Fruit fly (Drosophila melanogaster) whole organism, embryonic: ENCODE data around the gene Rcd5.

Experiments
- Ada2b ChIP-seq: fragments of 200-800 bp; sonication (Bioruptor generic); IDR thresholded peaks from 2 replicates; pipeline ENCODE4 v1.3.6; 2022; ENCODE audit warnings: missing biosample characterization, missing genetic modification characterization
- Aef1 ChIP-seq: fragments of 200-800 bp; sonication (Bioruptor generic); IDR thresholded peaks from 3 replicates; pipeline ENCODE4 v1.3.6; 2022; ENCODE audit warnings: missing biosample characterization, missing genetic modification characterization
- Atf-2 ChIP-seq: fragments of 200-800 bp; sonication (Bioruptor generic); optimal IDR thresholded peaks from 2 replicates; lab custom pipeline; 2016; ENCODE audit warnings: missing biosample characterization, missing genetic modification characterization
- Atf6 ChIP-seq: fragments of 200-800 bp; sonication (Bioruptor generic); IDR thresholded peaks from 2 replicates; pipeline ENCODE4 v1.3.6; 2022; ENCODE audit warnings: missing biosample characterization, missing genetic modification characterization
- B-H1 ChIP-seq: fragments of 200-800 bp; sonication (Bioruptor generic); IDR thresholded peaks from 3 replicates; pipeline ENCODE4 v1.3.6; 2022; ENCODE audit warnings: missing biosample characterization, missing genetic modification characterization
- BEAF-32 ChIP-seq: fragments of 200-800 bp; sonication (Bioruptor generic); optimal IDR thresholded peaks from 3 replicates; lab custom pipeline; 2017; ENCODE audit warnings: missing biosample characterization, missing genetic modification characterization, mild to moderate bottlenecking, moderate library complexity, missing genetic modification reagents
- CG10431 ChIP-seq: fragments of 200-800 bp; sonication (Bioruptor generic); optimal IDR thresholded peaks from 3 replicates; lab custom pipeline; 2018; ENCODE audit warnings: missing biosample characterization, mild to moderate bottlenecking, missing genetic modification characterization
- CG10462 ChIP-seq: fragments of 200-800 bp; sonication (Bioruptor generic); optimal IDR thresholded peaks from 2 replicates; lab custom pipeline; 2016; ENCODE audit warnings: missing biosample characterization, missing genetic modification characterization
- CG1602 ChIP-seq: fragments of 200-800 bp; sonication (Bioruptor generic); optimal IDR thresholded peaks from 3 replicates; lab custom pipeline; 2016; ENCODE audit warnings: missing biosample characterization, missing genetic modification characterization
- CG16779 ChIP-seq: fragments of 200-800 bp; sonication (Bioruptor generic); IDR thresholded peaks from 2 replicates; pipeline ENCODE4 v1.3.6; 2022; ENCODE audit warnings: missing biosample characterization, missing genetic modification characterization
- CG16813 ChIP-seq: fragments of 200-800 bp; sonication (Bioruptor generic); IDR thresholded peaks from 3 replicates; pipeline ENCODE4 v1.3.6; 2022; ENCODE audit warnings: missing biosample characterization, missing genetic modification characterization; ENCODE audit not compliant: partially characterized antibody
- CG17802 ChIP-seq: fragments of 200-800 bp; sonication (Bioruptor generic); optimal IDR thresholded peaks from 2 replicates; lab custom pipeline; 2018; ENCODE audit warnings: missing biosample characterization, mild to moderate bottlenecking, missing genetic modification characterization, moderate library complexity
- CG31224 ChIP-seq: fragments of 200-800 bp; sonication (Bioruptor generic); IDR thresholded peaks from 2 replicates; pipeline ENCODE4 v1.3.6; 2022; ENCODE audit warnings: missing biosample characterization, missing genetic modification characterization
- CG34224 ChIP-seq: fragments of 200-800 bp; sonication (Bioruptor generic); IDR thresholded peaks from 3 replicates; pipeline ENCODE4 v1.3.6; 2022; ENCODE audit warnings: missing biosample characterization, missing genetic modification characterization; ENCODE audit not compliant: partially characterized antibody
- CG6689 ChIP-seq: fragments of 200-800 bp; sonication (Bioruptor generic); IDR thresholded peaks from 2 replicates; pipeline ENCODE4 v1.3.6; 2022; ENCODE audit warnings: missing biosample characterization, missing genetic modification characterization
- CG6791 ChIP-seq: fragments of 200-800 bp; sonication (Bioruptor generic); IDR thresholded peaks from 3 replicates; pipeline ENCODE4 v1.3.6; 2022; ENCODE audit warnings: missing biosample characterization, missing genetic modification characterization; ENCODE audit not compliant: partially characterized antibody
- CG8290 ChIP-seq, 3 experiments: fragments of 200-800 bp; sonication (Bioruptor generic); optimal IDR thresholded peaks; 2 replicates each; lab custom pipeline; 2016 to 2019; ENCODE audit warnings: missing biosample characterization in 3 of 3, missing genetic modification characterization in 3 of 3, mild to moderate bottlenecking in 2 of 3, moderate library complexity in 1 of 3
- CG8388 ChIP-seq: fragments of 200-800 bp; sonication (Bioruptor generic); optimal IDR thresholded peaks from 2 replicates; lab custom pipeline; 2019; ENCODE audit warnings: missing biosample characterization, mild to moderate bottlenecking, missing genetic modification characterization, moderate library complexity
- CG9437 ChIP-seq: fragments of 200-800 bp; sonication (Bioruptor generic); optimal IDR thresholded peaks from 2 replicates; lab custom pipeline; 2018; ENCODE audit warnings: missing biosample characterization, mild to moderate bottlenecking, missing genetic modification characterization
- CHES-1-like ChIP-seq: fragments of 200-800 bp; sonication (Bioruptor generic); optimal IDR thresholded peaks from 2 replicates; lab custom pipeline; 2016; ENCODE audit warnings: missing biosample characterization, missing genetic modification characterization
- Chrac-16 ChIP-seq: fragments of 200-800 bp; sonication (Bioruptor generic); optimal IDR thresholded peaks from 3 replicates; lab custom pipeline; 2016; ENCODE audit warnings: missing biosample characterization, missing genetic modification characterization
- Dfd ChIP-seq, 2 experiments: fragments of >200 bp; optimal IDR thresholded peaks; 2 replicates each; lab custom pipeline; 2017; ENCODE audit warnings: missing biosample characterization in 2 of 2, missing genetic modification characterization in 2 of 2
- Dip3 ChIP-seq: fragments of 200-800 bp; sonication (Bioruptor generic); optimal IDR thresholded peaks from 3 replicates; lab custom pipeline; 2016; ENCODE audit warnings: missing biosample characterization, missing genetic modification characterization
- Dll ChIP-seq: fragments of 200-800 bp; sonication (Bioruptor generic); IDR thresholded peaks from 4 replicates; pipeline ENCODE4 v1.3.6; 2022; ENCODE audit warnings: missing biosample characterization, missing genetic modification characterization; ENCODE audit not compliant: partially characterized antibody
- Drgx ChIP-seq: fragments of 200-800 bp; sonication (Bioruptor generic); IDR thresholded peaks from 2 replicates; pipeline ENCODE4 v1.3.6; 2022; ENCODE audit warnings: missing biosample characterization, missing genetic modification characterization
- Gug ChIP-seq: fragments of 200-800 bp; sonication (Bioruptor generic); IDR thresholded peaks from 4 replicates; pipeline ENCODE4 v1.3.6; 2022; ENCODE audit warnings: missing biosample characterization, missing genetic modification characterization
- H2.0 ChIP-seq: fragments of 200-800 bp; sonication (Bioruptor generic); IDR thresholded peaks from 2 replicates; pipeline ENCODE4 v1.3.6; 2022; ENCODE audit warnings: missing biosample characterization, missing genetic modification characterization
- HHEX ChIP-seq: fragments of 200-800 bp; sonication (Bioruptor generic); optimal IDR thresholded peaks from 3 replicates; lab custom pipeline; 2017; ENCODE audit warnings: missing biosample characterization, mild to moderate bottlenecking, missing genetic modification characterization, missing genetic modification reagents
- Hsf ChIP-seq: fragments of 200-800 bp; sonication (Bioruptor generic); optimal IDR thresholded peaks from 3 replicates; lab custom pipeline; 2016; ENCODE audit warnings: missing biosample characterization, missing genetic modification characterization
- NC2β ChIP-seq: fragments of 200-800 bp; sonication (Bioruptor generic); optimal IDR thresholded peaks from 2 replicates; lab custom pipeline; 2016; ENCODE audit warnings: missing biosample characterization, missing genetic modification characterization
- Rfx ChIP-seq: fragments of 200-800 bp; sonication (Bioruptor generic); IDR thresholded peaks from 2 replicates; pipeline ENCODE4 v1.3.6; 2022; ENCODE audit warnings: missing biosample characterization, missing genetic modification characterization
- Sox100B ChIP-seq: fragments of 200-800 bp; sonication (Bioruptor generic); optimal IDR thresholded peaks from 3 replicates; lab custom pipeline; 2018; ENCODE audit warnings: missing biosample characterization, mild to moderate bottlenecking, missing genetic modification characterization
- Vsx1 ChIP-seq: fragments of 200-800 bp; sonication (Bioruptor generic); optimal IDR thresholded peaks from 2 replicates; lab custom pipeline; 2017; ENCODE audit warnings: missing biosample characterization, mild to moderate bottlenecking, missing genetic modification characterization, missing genetic modification reagents
- bowl ChIP-seq: fragments of 200-800 bp; sonication (Bioruptor generic); IDR thresholded peaks from 2 replicates; pipeline ENCODE4 v1.3.6; 2022; ENCODE audit warnings: missing biosample characterization, missing genetic modification characterization
- crol ChIP-seq: fragments of 200-800 bp; sonication (Bioruptor generic); IDR thresholded peaks from 2 replicates; pipeline ENCODE4 v1.3.6; 2022; ENCODE audit warnings: missing biosample characterization, missing genetic modification characterization
- crp ChIP-seq, 2 experiments: fragments of 200-800 bp; sonication (Bioruptor generic); optimal IDR thresholded peaks; 2 replicates in 1 of 2; 3 replicates in 1 of 2; lab custom pipeline; 2017; ENCODE audit warnings: missing biosample characterization in 2 of 2, missing genetic modification characterization in 2 of 2, mild to moderate bottlenecking in 1 of 2, moderate library complexity in 1 of 2
- dysf ChIP-seq: fragments of 200-800 bp; sonication (Bioruptor generic); IDR thresholded peaks from 3 replicates; pipeline ENCODE4 v1.3.6; 2022; ENCODE audit warnings: missing biosample characterization, missing genetic modification characterization
- fd96Cb ChIP-seq: fragments of 200-800 bp; sonication (Bioruptor generic); optimal IDR thresholded peaks from 2 replicates; lab custom pipeline; 2018; ENCODE audit warnings: missing biosample characterization, mild to moderate bottlenecking, missing genetic modification characterization, moderate library complexity
- ham ChIP-seq: fragments of 200-800 bp; sonication (Bioruptor generic); IDR thresholded peaks from 2 replicates; pipeline ENCODE4 v1.3.6; 2022; ENCODE audit warnings: missing biosample characterization, missing genetic modification characterization
- insv ChIP-seq, 2 experiments: fragments of 200-800 bp; sonication (Bioruptor generic); optimal IDR thresholded peaks; 3 replicates each; lab custom pipeline; 2016 to 2018; ENCODE audit warnings: missing biosample characterization in 2 of 2, missing genetic modification characterization in 2 of 2
- otp ChIP-seq: fragments of 200-800 bp; sonication (Bioruptor generic); IDR thresholded peaks from 3 replicates; pipeline ENCODE4, ENCODE4 v1.3.6; 2022; ENCODE audit warnings: missing biosample characterization, missing genetic modification characterization
- prd ChIP-seq, 3 experiments: fragments of >200 bp in 2 of 3; fragments of 200-800 bp in 1 of 3; sonication (Bioruptor generic) in 1 of 3; optimal IDR thresholded peaks in 2 of 3; IDR thresholded peaks in 1 of 3; 2 replicates in 2 of 3; 3 replicates in 1 of 3; pipeline versions ENCODE4 v1.3.6 to Lab custom; 2017 to 2022; ENCODE audit warnings: missing biosample characterization in 1 of 3, missing genetic modification characterization in 1 of 3
- sc ChIP-seq, 3 experiments: fragments of >200 bp in 2 of 3; fragments of 200-800 bp in 1 of 3; sonication (Bioruptor generic) in 1 of 3; optimal IDR thresholded peaks; 2 replicates in 2 of 3; 3 replicates in 1 of 3; lab custom pipeline; 2017; ENCODE audit warnings: mild to moderate bottlenecking in 1 of 3, missing biosample characterization in 1 of 3, missing genetic modification characterization in 1 of 3, missing genetic modification reagents in 1 of 3
- slou ChIP-seq: fragments of 200-800 bp; sonication (Bioruptor generic); optimal IDR thresholded peaks from 3 replicates; lab custom pipeline; 2016; ENCODE audit warnings: missing biosample characterization, missing genetic modification characterization
- trem ChIP-seq: fragments of 200-800 bp; optimal IDR thresholded peaks from 3 replicates; lab custom pipeline; 2019; ENCODE audit warnings: missing biosample characterization, mild to moderate bottlenecking, missing genetic modification characterization, moderate library complexity
- tx ChIP-seq: fragments of 200-800 bp; sonication (Bioruptor generic); optimal IDR thresholded peaks from 2 replicates; lab custom pipeline; 2016; ENCODE audit warnings: missing biosample characterization, missing genetic modification characterization
- zen2 ChIP-seq: fragments of 200-800 bp; sonication (Bioruptor generic); IDR thresholded peaks from 3 replicates; pipeline ENCODE4 v1.3.6; 2022; ENCODE audit warnings: missing biosample characterization, missing genetic modification characterization; ENCODE audit not compliant: partially characterized antibody
- zfh2 ChIP-seq: fragments of 200-800 bp; sonication (Bioruptor generic); optimal IDR thresholded peaks from 2 replicates; lab custom pipeline; 2016; ENCODE audit warnings: missing biosample characterization, missing genetic modification characterization

The Rcd5 gene

DNA sequence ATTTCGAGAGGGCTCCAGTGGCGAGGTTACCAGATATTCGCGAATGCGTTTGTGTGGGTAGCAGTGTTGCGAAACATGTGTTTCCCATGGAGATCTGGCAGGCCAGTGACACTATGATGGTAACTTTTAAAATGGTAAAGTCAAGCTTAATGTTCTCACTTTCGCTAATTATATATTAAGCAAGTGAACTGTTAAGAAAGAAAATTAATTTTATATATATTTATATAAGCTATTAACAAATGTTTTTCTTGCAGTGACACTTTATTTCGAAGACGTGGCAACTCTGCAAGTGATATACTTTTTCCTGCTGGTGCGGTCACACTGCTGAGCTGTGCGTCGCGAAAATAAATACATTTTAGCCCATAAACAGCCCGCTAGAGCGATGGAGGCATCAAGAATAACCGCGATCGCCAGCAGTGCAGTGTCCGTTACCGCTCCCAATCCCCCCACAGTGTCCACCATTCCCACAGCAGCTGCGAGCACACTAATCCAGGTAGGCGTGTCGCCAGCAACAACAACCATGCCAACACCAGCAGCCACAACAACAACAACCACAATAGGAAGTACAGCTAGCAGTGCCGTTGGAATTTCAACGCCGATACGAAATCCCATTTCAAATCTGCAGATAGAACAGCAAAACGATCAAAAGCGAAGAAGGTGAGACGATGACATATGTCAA, at the start of gene Rcd5, which contains the start of gene CG11593 (continued):
- TF ChIP-seq Atf-2 (GFP tag; lab: Kevin White, UChicago), result no peak
- TF ChIP-seq B-H1 (GFP tag; lab: Robert Waterston, UW), result peak; percentile 65
- peak; percentile 53 for TF ChIP-seq Hsf (GFP tag; lab: Kevin White, UChicago)
- TF ChIP-seq dysf (GFP tag; lab: Robert Waterston, UW), result peak; percentile 83
- no peak for TF ChIP-seq CG10462 (GFP tag; lab: Kevin White, UChicago)
- peak; percentile 59 for TF ChIP-seq CG8290 (GFP tag; optimal IDR thresholded peaks at IDR 0.05; lab: Kevin White, UChicago)
- TF ChIP-seq CG8290 (tag; optimal IDR thresholded peaks at IDR 0.05; lab: Kevin White, UChicago), result no peak
- TF ChIP-seq Aef1 (GFP tag; lab: Robert Waterston, UW), result peak; percentile 90
- peak; percentile 25 for TF ChIP-seq CG9437 (GFP tag; lab: Kevin White, UChicago)
- peak; percentile 9 for TF ChIP-seq CHES-1-like (GFP tag; lab: Kevin White, UChicago)
- TF ChIP-seq Chrac-16 (GFP tag; lab: Kevin White, UChicago), result peak; percentile 56
- no peak for TF ChIP-seq Vsx1
- TF ChIP-seq insv (GFP tag; optimal IDR thresholded peaks at IDR 0.05; lab: Kevin White, UChicago), result peak in 1 of 2 experiments; percentile 19
- peak; percentile 75 for TF ChIP-seq CG31224
- TF ChIP-seq zen2, result no peak
- peak; percentile 27 for TF ChIP-seq Dip3 (GFP tag; lab: Kevin White, UChicago)
- TF ChIP-seq HHEX, result peak; percentile 18
- peak; percentile 37 for TF ChIP-seq CG17802 (tag; lab: Kevin White, UChicago)
- TF ChIP-seq Drgx (GFP tag; lab: Robert Waterston, UW), result no peak
- no peak for TF ChIP-seq NC2β (GFP tag; lab: Kevin White, UChicago)
- TF ChIP-seq zfh2 (GFP tag; lab: Kevin White, UChicago), result peak; percentile 45
- peak; percentile 55 for TF ChIP-seq CG8388
- TF ChIP-seq CG6689 (GFP tag; lab: Robert Waterston, UW), result peak; percentile 88
- TF ChIP-seq tx, result no peak
- TF ChIP-seq CG6791 (GFP tag; lab: Robert Waterston, UW), result no peak
- TF ChIP-seq CG16813, result peak; percentile 49; the same call in 2 of the 3 replicates
- TF ChIP-seq crp (GFP tag; optimal IDR thresholded peaks at IDR 0.05; lab: Kevin White, UChicago), result peak in 1 of 2 experiments; percentile 66
- no peak for TF ChIP-seq prd (optimal IDR thresholded peaks at IDR 0.05; lab: Kevin White, UChicago)
- peak; percentile 92 for TF ChIP-seq prd (GFP tag; IDR thresholded peaks at IDR 0.05; lab: Robert Waterston, UW)
- no peak for TF ChIP-seq CG10431 (GFP tag; lab: Kevin White, UChicago)
- peak; percentile 20; the same call in 1 of the 2 replicates for TF ChIP-seq crol
- peak in 1 of 2 experiments; percentile 27 for TF ChIP-seq Dfd (GFP tag; optimal IDR thresholded peaks at IDR 0.05; lab: Kevin White, UChicago)
- peak; percentile 72 for TF ChIP-seq CG1602 (GFP tag; lab: Kevin White, UChicago)
- TF ChIP-seq slou (GFP tag; lab: Kevin White, UChicago), result peak; percentile 32
- peak; percentile 44 for TF ChIP-seq BEAF-32
- TF ChIP-seq sc (optimal IDR thresholded peaks at IDR 0.05; lab: Kevin White, UChicago), result no peak
- TF ChIP-seq sc (GFP tag; optimal IDR thresholded peaks at IDR 0.05; lab: Kevin White, UChicago), result peak; percentile 31
- TF ChIP-seq H2.0, result peak; percentile 72
- peak; percentile 59 for TF ChIP-seq ham (GFP tag; lab: Robert Waterston, UW)
- peak; percentile 47 for TF ChIP-seq fd96Cb (tag; lab: Kevin White, UChicago)
- peak; percentile 73 for TF ChIP-seq Ada2b
- no peak for TF ChIP-seq CG16779 (GFP tag; lab: Robert Waterston, UW)
- no peak for TF ChIP-seq otp (GFP tag; lab: Robert Waterston, UW)
- peak; percentile 62 for TF ChIP-seq Atf6
- peak; percentile 88 for TF ChIP-seq trem (tag; lab: Kevin White, UChicago)
- no peak for TF ChIP-seq Sox100B (GFP tag; lab: Kevin White, UChicago)
- TF ChIP-seq bowl (GFP tag; lab: Robert Waterston, UW), result no peak
- 0 out of 3 replicates have a peak, but pooled peaks have one; percentile 14 for TF ChIP-seq CG34224 (GFP tag; lab: Robert Waterston, UW)
- TF ChIP-seq Gug (GFP tag; lab: Robert Waterston, UW), result peak; percentile 85
- TF ChIP-seq Dll (GFP tag; lab: Robert Waterston, UW), result no peak
- peak; percentile 89 for TF ChIP-seq Rfx (GFP tag; lab: Robert Waterston, UW)
